Worm (Caenorhabditis elegans) whole organism, young adult: ENCODE data around the gene flp-7.
A peak's percentile ranks its signal among the peaks of the same experiment; 100 is the strongest.

Source experiments
- C17E4.6 ChIP-seq: fragments of 200-800 bp; sonication (Bioruptor generic); IDR thresholded peaks from 2 replicates; pipeline ENCODE4 v1.3.6; 2022; ENCODE audit warnings: missing genetic modification reagents, missing genetic modification characterization, missing compliant biosample characterization
- D2030.7 ChIP-seq: fragments of 200-800 bp; sonication (Bioruptor generic); IDR thresholded peaks from 2 replicates; pipeline ENCODE4 v1.3.6; 2022; ENCODE audit warnings: missing genetic modification reagents, missing genetic modification characterization, missing compliant biosample characterization
- F22D6.2 ChIP-seq: sonication (generic microtip); optimal IDR thresholded peaks from 2 replicates; lab custom pipeline; 2016; ENCODE audit warnings: mild to moderate bottlenecking, missing genetic modification characterization, missing compliant biosample characterization
- F33H1.4 ChIP-seq: fragments of 200-800 bp; sonication (Bioruptor generic); IDR thresholded peaks from 2 replicates; pipeline ENCODE4 v1.3.6; 2022; ENCODE audit warnings: missing genetic modification reagents, missing genetic modification characterization, missing compliant biosample characterization
- F57C9.4 ChIP-seq: sonication (generic microtip); optimal IDR thresholded peaks from 2 replicates; lab custom pipeline; 2017; ENCODE audit warnings: mild to moderate bottlenecking, missing genetic modification characterization, missing compliant biosample characterization
- T26A5.8 ChIP-seq: sonication (generic microtip); optimal IDR thresholded peaks from 2 replicates; lab custom pipeline; 2016; ENCODE audit warnings: missing genetic modification characterization, missing compliant biosample characterization
- Y53F4B.3 ChIP-seq: fragments of 200-800 bp; sonication (Bioruptor generic); IDR thresholded peaks from 2 replicates; pipeline ENCODE4 v1.3.6; 2022; ENCODE audit warnings: missing genetic modification reagents, missing genetic modification characterization, missing compliant biosample characterization
- ZK185.1 ChIP-seq: sonication (generic microtip); optimal IDR thresholded peaks from 2 replicates; lab custom pipeline; 2016; ENCODE audit warnings: mild to moderate bottlenecking, missing genetic modification characterization, missing compliant biosample characterization; ENCODE audit not compliant: poor library complexity, severe bottlenecking
- aptf-3 ChIP-seq: fragments of 200-800 bp; sonication (Bioruptor generic); IDR thresholded peaks from 2 replicates; pipeline ENCODE4 v1.3.6; 2022; ENCODE audit warnings: missing genetic modification characterization, missing compliant biosample characterization
- athp-1 ChIP-seq: sonication (generic microtip); optimal IDR thresholded peaks from 2 replicates; lab custom pipeline; 2017; ENCODE audit warnings: mild to moderate bottlenecking, missing genetic modification characterization, missing compliant biosample characterization
- bed-2 ChIP-seq: fragments of 200-800 bp; sonication (Bioruptor generic); IDR thresholded peaks from 2 replicates; pipeline ENCODE4 v1.3.6; 2022; ENCODE audit warnings: missing genetic modification reagents, missing genetic modification characterization, missing compliant biosample characterization
- ccch-3 ChIP-seq: fragments of 200-800 bp; sonication (Bioruptor generic); optimal IDR thresholded peaks from 2 replicates; lab custom pipeline; 2018; ENCODE audit warnings: mild to moderate bottlenecking, missing genetic modification characterization, missing compliant biosample characterization
- cebp-1 ChIP-seq, 2 experiments: fragments of 200-800 bp in 1 of 2; sonication (Bioruptor generic) in 1 of 2; sonication (generic microtip) in 1 of 2; IDR thresholded peaks in 1 of 2; optimal IDR thresholded peaks in 1 of 2; 2 replicates each; pipeline versions ENCODE4 v1.3.6 to Lab custom; 2017 to 2022; ENCODE audit warnings: missing compliant biosample characterization in 2 of 2, missing genetic modification characterization in 2 of 2, mild to moderate bottlenecking in 1 of 2, missing genetic modification reagents in 1 of 2, moderate library complexity in 1 of 2
- ceh-58 ChIP-seq: fragments of 200-800 bp; sonication (Bioruptor generic); IDR thresholded peaks from 2 replicates; pipeline ENCODE4 v1.3.6; 2022; ENCODE audit warnings: missing genetic modification characterization, missing compliant biosample characterization
- ceh-91 ChIP-seq: fragments of 200-800 bp; sonication (Bioruptor generic); IDR thresholded peaks from 2 replicates; pipeline ENCODE4 v1.3.6; 2022; ENCODE audit warnings: missing genetic modification reagents, missing genetic modification characterization, missing compliant biosample characterization
- die-1 ChIP-seq: sonication (generic microtip); optimal IDR thresholded peaks from 2 replicates; lab custom pipeline; 2016; ENCODE audit warnings: missing genotype, mild to moderate bottlenecking, missing genetic modification characterization, missing compliant biosample characterization
- dpl-1 ChIP-seq: fragments of 150-350 bp; optimal IDR thresholded peaks from 2 replicates; lab custom pipeline; 2014; ENCODE audit warnings: missing biosample characterization, missing genetic modification reagents, missing genetic modification characterization
- egl-18 ChIP-seq: fragments of 200-800 bp; sonication (Bioruptor generic); IDR thresholded peaks from 2 replicates; pipeline ENCODE4 v1.3.6; 2022; ENCODE audit warnings: missing genetic modification reagents, missing genetic modification characterization, missing compliant biosample characterization
- egl-44 ChIP-seq: fragments of 200-800 bp; sonication (Bioruptor generic); IDR thresholded peaks from 2 replicates; pipeline ENCODE4 v1.3.6; 2022; ENCODE audit warnings: missing genetic modification reagents, missing genetic modification characterization, missing compliant biosample characterization
- fkh-3 ChIP-seq: sonication (generic microtip); optimal IDR thresholded peaks from 2 replicates; lab custom pipeline; 2016; ENCODE audit warnings: mild to moderate bottlenecking, missing genetic modification characterization, missing compliant biosample characterization
- gei-17 ChIP-seq: fragments of 200-800 bp; sonication (Bioruptor generic); optimal IDR thresholded peaks from 2 replicates; lab custom pipeline; 2018; ENCODE audit warnings: mild to moderate bottlenecking, missing genetic modification characterization, missing compliant biosample characterization
- him-1 ChIP-seq: sonication (generic microtip); optimal IDR thresholded peaks from 2 replicates; lab custom pipeline; 2016; ENCODE audit warnings: missing genotype, missing genetic modification reagents, missing genetic modification characterization, missing compliant biosample characterization
- hlh-12 ChIP-seq: sonication (generic microtip); optimal IDR thresholded peaks from 2 replicates; lab custom pipeline; 2016; ENCODE audit warnings: missing genetic modification characterization, missing compliant biosample characterization
- hsf-1 ChIP-seq: fragments of 200-800 bp; sonication (Bioruptor generic); IDR thresholded peaks from 2 replicates; pipeline ENCODE4 v1.3.6; 2022; ENCODE audit warnings: missing genetic modification reagents, missing genetic modification characterization, missing compliant biosample characterization
- lir-1 ChIP-seq: fragments of 200-800 bp; sonication (Bioruptor generic); conservative IDR thresholded peaks from 2 replicates; pipeline ENCODE4 v1.3.6; 2022; ENCODE audit warnings: missing genetic modification reagents, missing genetic modification characterization, missing compliant biosample characterization
- lsy-27 ChIP-seq: sonication (generic microtip); optimal IDR thresholded peaks from 2 replicates; lab custom pipeline; 2017; ENCODE audit warnings: missing genetic modification characterization, mild to moderate bottlenecking, missing compliant biosample characterization, antibody characterized with exemption, missing genotype, borderline replicate concordance; ENCODE audit not compliant: insufficient read depth
- madf-10 ChIP-seq: sonication (generic microtip); optimal IDR thresholded peaks from 2 replicates; lab custom pipeline; 2016; ENCODE audit warnings: mild to moderate bottlenecking, missing genetic modification characterization, missing compliant biosample characterization
- madf-6 ChIP-seq: fragments of 200-800 bp; sonication (Bioruptor generic); IDR thresholded peaks from 2 replicates; pipeline ENCODE4 v1.3.6; 2022; ENCODE audit warnings: missing genetic modification reagents, missing genetic modification characterization, missing compliant biosample characterization
- madf-8 ChIP-seq: fragments of 200-800 bp; sonication (Bioruptor generic); conservative IDR thresholded peaks from 2 replicates; pipeline ENCODE4 v1.3.6; 2022; ENCODE audit warnings: missing genetic modification reagents, missing genetic modification characterization, missing compliant biosample characterization
- nfya-1 ChIP-seq: sonication (generic microtip); optimal IDR thresholded peaks from 2 replicates; lab custom pipeline; 2017; ENCODE audit warnings: antibody characterized with exemption, missing compliant biosample characterization, missing genetic modification characterization, borderline replicate concordance; ENCODE audit not compliant: insufficient read depth
- nfyb-1 ChIP-seq: fragments of 200-800 bp; sonication (Bioruptor generic); IDR thresholded peaks from 2 replicates; pipeline ENCODE4 v1.3.6; 2022; ENCODE audit warnings: missing genetic modification reagents, missing genetic modification characterization, missing compliant biosample characterization
- nhr-80 ChIP-seq: sonication (generic microtip); optimal IDR thresholded peaks from 2 replicates; lab custom pipeline; 2016; ENCODE audit warnings: missing genetic modification characterization, missing compliant biosample characterization
- nhr-90 ChIP-seq: sonication (generic microtip); optimal IDR thresholded peaks from 2 replicates; lab custom pipeline; 2016; ENCODE audit warnings: missing genotype, mild to moderate bottlenecking, missing genetic modification characterization, missing compliant biosample characterization
- rpc-1 ChIP-seq, 2 experiments: fragments of 150-350 bp in 1 of 2; sonication (generic microtip) in 1 of 2; optimal IDR thresholded peaks; 2 replicates each; lab custom pipeline; 2014 to 2018; ENCODE audit warnings: missing biosample characterization in 1 of 2, missing genetic modification characterization in 1 of 2, missing genetic modification reagents in 1 of 2, missing genotype in 1 of 2
- sea-2 ChIP-seq: fragments of 200-800 bp; sonication (Bioruptor generic); IDR thresholded peaks from 2 replicates; pipeline ENCODE4 v1.3.6; 2022; ENCODE audit warnings: missing genetic modification characterization, missing compliant biosample characterization
- snpc-1.3 ChIP-seq: sonication (generic microtip); optimal IDR thresholded peaks from 2 replicates; lab custom pipeline; 2017; ENCODE audit warnings: missing genetic modification characterization, mild to moderate bottlenecking, missing compliant biosample characterization, antibody characterized with exemption, moderate library complexity, missing genotype, missing genetic modification reagents; ENCODE audit not compliant: insufficient read depth
- sptf-2 ChIP-seq: fragments of 200-800 bp; sonication (Bioruptor generic); optimal IDR thresholded peaks from 2 replicates; lab custom pipeline; 2018; ENCODE audit warnings: mild to moderate bottlenecking, missing genetic modification characterization, missing compliant biosample characterization
- tbp1 ChIP-seq: fragments of 200-800 bp; sonication (Bioruptor generic); optimal IDR thresholded peaks from 2 replicates; lab custom pipeline; 2018; ENCODE audit warnings: mild to moderate bottlenecking, missing genetic modification characterization, missing compliant biosample characterization
- tbx-9 ChIP-seq: sonication (generic microtip); optimal IDR thresholded peaks from 2 replicates; lab custom pipeline; 2016; ENCODE audit warnings: borderline replicate concordance, missing genetic modification characterization, inconsistent platforms, missing compliant biosample characterization
- tlf-1 ChIP-seq: fragments of 200-800 bp; sonication (Bioruptor generic); optimal IDR thresholded peaks from 2 replicates; lab custom pipeline; 2018; ENCODE audit warnings: mild to moderate bottlenecking, missing genetic modification characterization, missing compliant biosample characterization
- unc-130 ChIP-seq: sonication (generic microtip); optimal IDR thresholded peaks from 2 replicates; lab custom pipeline; 2016; ENCODE audit warnings: missing genetic modification reagents, missing genetic modification characterization, missing compliant biosample characterization
- zfh-2 ChIP-seq: fragments of 200-800 bp; sonication (Bioruptor generic); conservative IDR thresholded peaks from 2 replicates; pipeline ENCODE4 v1.3.6; 2022; ENCODE audit warnings: missing genetic modification reagents, missing genetic modification characterization, missing compliant biosample characterization
- zim-3 ChIP-seq: sonication (generic microtip); optimal IDR thresholded peaks from 2 replicates; lab custom pipeline; 2017; ENCODE audit warnings: mild to moderate bottlenecking, missing genetic modification characterization, moderate library complexity, missing compliant biosample characterization
- ztf-22 ChIP-seq: fragments of 200-800 bp; sonication (Bioruptor generic); optimal IDR thresholded peaks from 2 replicates; lab custom pipeline; 2018; ENCODE audit warnings: mild to moderate bottlenecking, missing genetic modification characterization, moderate library complexity, missing compliant biosample characterization
- ztf-26 ChIP-seq: sonication (generic microtip); optimal IDR thresholded peaks from 2 replicates; lab custom pipeline; 2017; ENCODE audit warnings: missing genetic modification characterization, missing compliant biosample characterization
- ztf-3 ChIP-seq: fragments of 200-800 bp; sonication (Bioruptor generic); optimal IDR thresholded peaks from 2 replicates; lab custom pipeline; 2018; ENCODE audit warnings: mild to moderate bottlenecking, missing genetic modification characterization, missing compliant biosample characterization
- ztf-6 ChIP-seq: fragments of 200-800 bp; sonication (Bioruptor generic); IDR thresholded peaks from 2 replicates; pipeline ENCODE4 v1.3.6; 2022; ENCODE audit warnings: missing genetic modification reagents, missing genetic modification characterization, missing compliant biosample characterization

The flp-7 gene

ce11 chrX:5841060-5841642, 44.5 kb upstream of the flp-7 start, which contains the start of gene puf-9 (continued):
- peak; percentile 89 for TF ChIP-seq ztf-3 (GFP tag; lab: Kevin White, UChicago)
- TF ChIP-seq zim-3 = peak; percentile 58
- no peak for TF ChIP-seq madf-8 (GFP tag; lab: Robert Waterston, UW)
- peak; percentile 59 for TF ChIP-seq F57C9.4
- TF ChIP-seq nfyb-1 (GFP tag; lab: Robert Waterston, UW) = peak; percentile 95
- TF ChIP-seq sptf-2 (GFP tag; lab: Kevin White, UChicago) = no peak
- peak; percentile 95 for TF ChIP-seq nhr-90 (tag; lab: Kevin White, UChicago)
- no peak for TF ChIP-seq ceh-91 (GFP tag; lab: Robert Waterston, UW)
- TF ChIP-seq tbp1 (GFP tag; lab: Kevin White, UChicago) = peak; percentile 76
- no peak for TF ChIP-seq hsf-1 (GFP tag; lab: Robert Waterston, UW)
- peak; percentile 90 for TF ChIP-seq cebp-1 (GFP tag; IDR thresholded peaks at IDR 0.05; lab: Robert Waterston, UW)
- peak; percentile 96 for TF ChIP-seq cebp-1 (tag; optimal IDR thresholded peaks at IDR 0.05; lab: Kevin White, UChicago)
- TF ChIP-seq die-1 = peak; percentile 61
- no peak for TF ChIP-seq ceh-58
- TF ChIP-seq C17E4.6 = peak; percentile 87
- peak; percentile 100 for TF ChIP-seq nhr-80 (tag; lab: Kevin White, UChicago)
- peak; percentile 59; the same call in 1 of the 2 replicates for TF ChIP-seq ztf-6 (GFP tag; lab: Robert Waterston, UW)
- TF ChIP-seq lsy-27 (tag; lab: Kevin White, UChicago) = no peak
- peak; percentile 70; the same call in 1 of the 2 replicates for TF ChIP-seq bed-2 (GFP tag; lab: Robert Waterston, UW)
- TF ChIP-seq ztf-22 (GFP tag; lab: Kevin White, UChicago) = peak; percentile 97
- TF ChIP-seq gei-17 = peak; percentile 90
- no peak for TF ChIP-seq ccch-3 (GFP tag; lab: Kevin White, UChicago)
- peak; percentile 95 for TF ChIP-seq lir-1 (GFP tag; lab: Robert Waterston, UW)
- peak; percentile 93 for TF ChIP-seq madf-10 (tag; lab: Kevin White, UChicago)
- peak; percentile 82 for TF ChIP-seq egl-18 (GFP tag; lab: Robert Waterston, UW)
- TF ChIP-seq athp-1 (tag; lab: Kevin White, UChicago) = peak; percentile 97
- TF ChIP-seq F22D6.2 (tag; lab: Kevin White, UChicago) = peak; percentile 93
- TF ChIP-seq sea-2 (GFP tag; lab: Robert Waterston, UW) = peak; percentile 22; the same call in 1 of the 2 replicates
- TF ChIP-seq ZK185.1 (tag; lab: Kevin White, UChicago) = peak; percentile 61
- no peak for TF ChIP-seq D2030.7 (GFP tag; lab: Robert Waterston, UW)
- no peak for TF ChIP-seq aptf-3 (GFP tag; lab: Robert Waterston, UW)
- TF ChIP-seq rpc-1 (optimal IDR thresholded peaks at IDR 0.05; lab: Kevin White, UChicago) = no peak
- TF ChIP-seq rpc-1 (tag; optimal IDR thresholded peaks at IDR 0.05; lab: Kevin White, UChicago) = no peak
- TF ChIP-seq zfh-2 = peak; percentile 99
- no peak for TF ChIP-seq unc-130 (GFP tag; lab: Kevin White, UChicago)
- TF ChIP-seq dpl-1 (GFP tag; lab: Kevin White, UChicago) = peak; percentile 32
- peak; percentile 59 for TF ChIP-seq F33H1.4 (GFP tag; lab: Robert Waterston, UW)
- no peak for TF ChIP-seq snpc-1.3
- TF ChIP-seq him-1 = no peak
- no peak for TF ChIP-seq fkh-3 (tag; lab: Kevin White, UChicago)
- TF ChIP-seq Y53F4B.3 (GFP tag; lab: Robert Waterston, UW) = 0 out of 2 replicates have a peak, but pooled peaks have one; percentile 42
- peak; percentile 94 for TF ChIP-seq tlf-1 (GFP tag; lab: Kevin White, UChicago)
- TF ChIP-seq nfya-1 (tag; lab: Kevin White, UChicago) = no peak
- TF ChIP-seq madf-6 (GFP tag; lab: Robert Waterston, UW) = peak; percentile 47
- peak; percentile 96 for TF ChIP-seq ztf-26 (tag; lab: Kevin White, UChicago)
- TF ChIP-seq egl-44 = peak; percentile 89
- no peak for TF ChIP-seq hlh-12 (tag; lab: Kevin White, UChicago)
- TF ChIP-seq tbx-9 (tag; lab: Kevin White, UChicago) = no peak
- no peak for TF ChIP-seq T26A5.8 (tag; lab: Kevin White, UChicago)
